Fruit fly (Drosophila melanogaster) whole organism, embryonic: ENCODE data around the gene CG5966.

Experiments
- Abd-B ChIP-seq: fragments of 200-800 bp; sonication (Bioruptor generic); optimal IDR thresholded peaks from 2 replicates; lab custom pipeline; 2018; ENCODE audit warnings: missing biosample characterization, mild to moderate bottlenecking, missing genetic modification characterization, moderate library complexity
- Atf-2 ChIP-seq: fragments of 200-800 bp; sonication (Bioruptor generic); optimal IDR thresholded peaks from 2 replicates; lab custom pipeline; 2016; ENCODE audit warnings: missing biosample characterization, missing genetic modification characterization
- Atf3 ChIP-seq: fragments of 200-800 bp; sonication (Bioruptor generic); optimal IDR thresholded peaks from 3 replicates; lab custom pipeline; 2016; ENCODE audit warnings: missing biosample characterization, missing genetic modification characterization
- CG10209 ChIP-seq: fragments of 200-800 bp; sonication (Bioruptor generic); optimal IDR thresholded peaks from 3 replicates; lab custom pipeline; 2017; ENCODE audit warnings: missing biosample characterization, mild to moderate bottlenecking, missing genetic modification characterization, missing genetic modification reagents
- CG10267 ChIP-seq: fragments of 200-800 bp; sonication (Bioruptor generic); optimal IDR thresholded peaks from 2 replicates; lab custom pipeline; 2018; ENCODE audit warnings: missing biosample characterization, mild to moderate bottlenecking, missing genetic modification characterization, moderate library complexity
- CG14014 ChIP-seq: fragments of 200-800 bp; sonication (Bioruptor generic); IDR thresholded peaks from 2 replicates; pipeline ENCODE4 v1.3.6; 2022; ENCODE audit warnings: missing biosample characterization, missing genetic modification characterization
- CG14710 ChIP-seq: fragments of 200-800 bp; sonication (Bioruptor generic); optimal IDR thresholded peaks from 3 replicates; lab custom pipeline; 2019; ENCODE audit warnings: missing biosample characterization, mild to moderate bottlenecking, missing genetic modification characterization, moderate library complexity
- CG16863 ChIP-seq: fragments of 200-800 bp; sonication (Bioruptor generic); optimal IDR thresholded peaks from 3 replicates; lab custom pipeline; 2016; ENCODE audit warnings: missing biosample characterization, missing genetic modification characterization
- CG17186 ChIP-seq: fragments of 200-800 bp; sonication (Bioruptor generic); optimal IDR thresholded peaks from 3 replicates; lab custom pipeline; 2017; ENCODE audit warnings: missing biosample characterization, missing genetic modification reagents, missing genetic modification characterization
- CG17359 ChIP-seq: fragments of 200-800 bp; sonication (Bioruptor generic); optimal IDR thresholded peaks from 3 replicates; lab custom pipeline; 2018; ENCODE audit warnings: missing biosample characterization, mild to moderate bottlenecking, missing genetic modification characterization, moderate library complexity
- CG17385 ChIP-seq: fragments of 200-800 bp; sonication (Bioruptor generic); optimal IDR thresholded peaks from 3 replicates; lab custom pipeline; 2018; ENCODE audit warnings: missing biosample characterization, mild to moderate bottlenecking, missing genetic modification characterization
- CG18262 ChIP-seq: fragments of 200-800 bp; optimal IDR thresholded peaks from 3 replicates; lab custom pipeline; 2019; ENCODE audit warnings: missing biosample characterization, mild to moderate bottlenecking, missing genetic modification characterization, moderate library complexity
- CG1832 ChIP-seq: fragments of 200-800 bp; sonication (Bioruptor generic); optimal IDR thresholded peaks from 2 replicates; lab custom pipeline; 2017; ENCODE audit warnings: missing biosample characterization, mild to moderate bottlenecking, missing genetic modification characterization, inconsistent platforms
- CG18764 ChIP-seq: fragments of 200-800 bp; sonication (Bioruptor generic); optimal IDR thresholded peaks from 3 replicates; lab custom pipeline; 2016; ENCODE audit warnings: missing biosample characterization, missing genetic modification characterization
- CG2712 ChIP-seq: fragments of 200-800 bp; optimal IDR thresholded peaks from 3 replicates; lab custom pipeline; 2019; ENCODE audit warnings: missing biosample characterization, mild to moderate bottlenecking, missing genetic modification characterization, moderate library complexity
- CG2875 ChIP-seq: fragments of 200-800 bp; sonication (Bioruptor generic); optimal IDR thresholded peaks from 2 replicates; lab custom pipeline; 2017; ENCODE audit warnings: missing biosample characterization, mild to moderate bottlenecking, missing genetic modification characterization, missing genetic modification reagents
- CG8281 ChIP-seq: fragments of 200-800 bp; sonication (Bioruptor generic); optimal IDR thresholded peaks from 2 replicates; lab custom pipeline; 2018; ENCODE audit warnings: missing biosample characterization, mild to moderate bottlenecking, missing genetic modification characterization, moderate library complexity
- CG8290 ChIP-seq, 3 experiments: fragments of 200-800 bp; sonication (Bioruptor generic); optimal IDR thresholded peaks; 2 replicates each; lab custom pipeline; 2016 to 2019; ENCODE audit warnings: missing biosample characterization in 3 of 3, missing genetic modification characterization in 3 of 3, mild to moderate bottlenecking in 2 of 3, moderate library complexity in 1 of 3
- CG8944 ChIP-seq: fragments of 200-800 bp; sonication (Bioruptor generic); optimal IDR thresholded peaks from 3 replicates; lab custom pipeline; 2016; ENCODE audit warnings: missing biosample characterization, missing genetic modification characterization
- Dbx ChIP-seq: fragments of 200-800 bp; sonication (Bioruptor generic); IDR thresholded peaks from 3 replicates; pipeline ENCODE4 v1.3.6; 2022; ENCODE audit warnings: missing biosample characterization, missing genetic modification characterization
- Dll ChIP-seq: fragments of 200-800 bp; sonication (Bioruptor generic); IDR thresholded peaks from 4 replicates; pipeline ENCODE4 v1.3.6; 2022; ENCODE audit warnings: missing biosample characterization, missing genetic modification characterization; ENCODE audit not compliant: partially characterized antibody
- Drgx ChIP-seq: fragments of 200-800 bp; sonication (Bioruptor generic); IDR thresholded peaks from 2 replicates; pipeline ENCODE4 v1.3.6; 2022; ENCODE audit warnings: missing biosample characterization, missing genetic modification characterization
- Ets65A ChIP-seq: fragments of 200-800 bp; sonication (Bioruptor generic); peaks from one replicate; lab custom pipeline; 2016; ENCODE audit warnings: missing biosample characterization, missing genetic modification characterization
- Kr ChIP-seq: fragments of 200-800 bp; sonication (Bioruptor generic); optimal IDR thresholded peaks from 2 replicates; lab custom pipeline; 2017; ENCODE audit warnings: missing biosample characterization, mild to moderate bottlenecking, missing genetic modification characterization
- Lpt ChIP-seq: fragments of >200 bp; optimal IDR thresholded peaks from 2 replicates; lab custom pipeline; 2018; ENCODE audit warnings: missing biosample characterization, missing genetic modification characterization
- Med ChIP-seq: fragments of 200-800 bp; sonication (Bioruptor generic); peaks from one replicate; lab custom pipeline; 2016; ENCODE audit warnings: missing biosample characterization, missing genetic modification characterization, mild to moderate bottlenecking, inconsistent platforms, moderate library complexity
- Mes4 ChIP-seq: fragments of 200-800 bp; sonication (Bioruptor generic); optimal IDR thresholded peaks from 2 replicates; lab custom pipeline; 2016; ENCODE audit warnings: missing biosample characterization, missing genetic modification characterization
- Nf-YC ChIP-seq: fragments of 200-800 bp; optimal IDR thresholded peaks from 3 replicates; lab custom pipeline; 2019; ENCODE audit warnings: missing biosample characterization, mild to moderate bottlenecking, missing genetic modification characterization, moderate library complexity
- Scr ChIP-seq: fragments of 200-800 bp; sonication (Bioruptor generic); IDR thresholded peaks from 2 replicates; pipeline ENCODE4 v1.3.6; 2022; ENCODE audit warnings: missing biosample characterization, missing genetic modification characterization; ENCODE audit not compliant: partially characterized antibody
- Xrp1 ChIP-seq: fragments of 200-800 bp; sonication (Bioruptor generic); IDR thresholded peaks from 2 replicates; pipeline ENCODE4 v1.3.6; 2022; ENCODE audit warnings: missing biosample characterization, missing genetic modification characterization
- ap ChIP-seq: fragments of 200-800 bp; sonication (Bioruptor generic); IDR thresholded peaks from 2 replicates; pipeline ENCODE4 v1.3.6; 2022; ENCODE audit warnings: missing biosample characterization, missing genetic modification characterization
- ase ChIP-seq: fragments of 200-800 bp; sonication (Bioruptor generic); IDR thresholded peaks from 3 replicates; pipeline ENCODE4 v1.3.6; 2022; ENCODE audit warnings: missing biosample characterization, missing genetic modification characterization
- bsh ChIP-seq, 2 experiments: fragments of 200-800 bp; sonication (Bioruptor generic); optimal IDR thresholded peaks; 2 replicates each; lab custom pipeline; 2017 to 2018; ENCODE audit warnings: mild to moderate bottlenecking in 2 of 2, missing biosample characterization in 2 of 2, missing genetic modification characterization in 2 of 2, moderate library complexity in 1 of 2
- btn ChIP-seq: fragments of 200-800 bp; sonication (Bioruptor generic); optimal IDR thresholded peaks from 2 replicates; lab custom pipeline; 2016; ENCODE audit warnings: missing biosample characterization, missing genetic modification characterization
- chif ChIP-seq, 2 experiments: fragments of 200-800 bp; sonication (Bioruptor generic); optimal IDR thresholded peaks; 3 replicates each; lab custom pipeline; 2016; ENCODE audit warnings: missing biosample characterization in 2 of 2, missing genetic modification characterization in 2 of 2
- dimm ChIP-seq: fragments of 200-800 bp; sonication (Bioruptor generic); IDR thresholded peaks from 2 replicates; pipeline ENCODE4 v1.3.6; 2022; ENCODE audit warnings: missing biosample characterization, missing genetic modification characterization
- fu2 ChIP-seq: fragments of 200-800 bp; sonication (Bioruptor generic); optimal IDR thresholded peaks from 2 replicates; lab custom pipeline; 2016; ENCODE audit warnings: missing biosample characterization, missing genetic modification characterization
- gem ChIP-seq: fragments of 200-800 bp; sonication (Bioruptor generic); optimal IDR thresholded peaks from 2 replicates; lab custom pipeline; 2019; ENCODE audit warnings: missing biosample characterization, mild to moderate bottlenecking, missing genetic modification characterization, moderate library complexity
- gt ChIP-seq: fragments of 200-800 bp; sonication (Bioruptor generic); IDR thresholded peaks from 2 replicates; pipeline ENCODE4 v1.3.6; 2022; ENCODE audit warnings: missing biosample characterization, missing genetic modification characterization
- hb ChIP-seq: fragments of 200-800 bp; sonication (Bioruptor generic); IDR thresholded peaks from 3 replicates; pipeline ENCODE4 v1.3.6; 2022; ENCODE audit warnings: missing biosample characterization, missing genetic modification characterization; ENCODE audit not compliant: partially characterized antibody
- mld ChIP-seq: fragments of 200-800 bp; sonication (Bioruptor generic); IDR thresholded peaks from 3 replicates; pipeline ENCODE4 v1.3.6; 2022; ENCODE audit warnings: missing biosample characterization, missing genetic modification characterization; ENCODE audit not compliant: partially characterized antibody
- onecut ChIP-seq: fragments of 200-800 bp; sonication (Bioruptor generic); IDR thresholded peaks from 2 replicates; pipeline ENCODE4 v1.3.6; 2022; ENCODE audit warnings: missing biosample characterization, missing genetic modification characterization
- pzg ChIP-seq: fragments of 200-800 bp; sonication (Bioruptor generic); optimal IDR thresholded peaks from 3 replicates; lab custom pipeline; 2018; ENCODE audit warnings: missing biosample characterization, mild to moderate bottlenecking, missing genetic modification characterization, moderate library complexity
- salm ChIP-seq: fragments of 200-800 bp; sonication (Bioruptor generic); optimal IDR thresholded peaks from 2 replicates; lab custom pipeline; 2018; ENCODE audit warnings: missing biosample characterization, mild to moderate bottlenecking, missing genetic modification characterization
- slou ChIP-seq: fragments of 200-800 bp; sonication (Bioruptor generic); optimal IDR thresholded peaks from 3 replicates; lab custom pipeline; 2016; ENCODE audit warnings: missing biosample characterization, missing genetic modification characterization
- vfl ChIP-seq: fragments of 200-800 bp; sonication (Bioruptor generic); optimal IDR thresholded peaks from 2 replicates; lab custom pipeline; 2016; ENCODE audit warnings: missing biosample characterization, missing genetic modification characterization
- z ChIP-seq: fragments of 200-800 bp; sonication (Bioruptor generic); IDR thresholded peaks from 3 replicates; pipeline ENCODE4 v1.3.6; 2022; ENCODE audit warnings: missing biosample characterization, missing genetic modification characterization
- zen2 ChIP-seq: fragments of 200-800 bp; sonication (Bioruptor generic); IDR thresholded peaks from 3 replicates; pipeline ENCODE4 v1.3.6; 2022; ENCODE audit warnings: missing biosample characterization, missing genetic modification characterization; ENCODE audit not compliant: partially characterized antibody

The CG5966 gene

DNA sequence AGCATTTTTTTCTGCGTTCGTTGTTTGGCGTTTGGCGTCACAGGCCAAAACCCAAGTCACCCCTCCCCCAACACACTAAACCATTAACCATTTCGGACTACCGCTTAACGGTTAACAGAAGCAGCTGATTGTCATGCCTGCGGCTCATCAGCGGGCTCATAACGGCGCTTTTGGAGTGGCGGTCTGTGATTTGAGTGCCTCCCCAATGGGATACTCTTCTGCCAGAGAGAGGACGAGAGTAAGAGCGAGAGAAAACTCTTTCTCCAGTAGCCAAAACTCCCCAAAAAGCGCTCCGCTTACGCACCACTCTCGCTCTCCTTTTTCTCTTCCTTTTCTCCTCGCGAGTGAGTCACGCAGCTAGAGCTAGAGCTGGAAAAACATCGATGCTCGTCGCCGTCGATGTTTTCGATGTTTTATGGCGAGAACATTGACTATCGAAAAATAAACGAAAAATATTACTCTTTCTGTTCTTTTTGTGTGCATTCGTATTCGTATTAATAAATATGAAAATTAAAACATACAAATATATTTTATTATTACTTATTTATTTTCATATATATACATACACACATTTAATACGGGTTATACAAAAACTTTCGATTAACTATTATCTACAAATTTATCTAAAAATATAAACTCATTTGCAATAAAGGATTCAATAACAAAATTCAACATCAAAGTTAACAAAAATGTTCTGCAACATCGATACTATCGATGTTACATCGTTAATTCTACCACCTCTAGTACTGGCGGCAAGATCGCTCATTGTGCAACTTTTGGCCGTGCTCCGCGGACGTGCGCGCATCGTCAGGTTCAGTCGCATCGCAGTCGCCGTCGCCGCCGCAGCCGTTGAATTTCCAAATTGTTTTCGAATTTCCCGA, 22.8 kb upstream of the CG5966 start, which contains the start of gene Grip (continued):
- TF ChIP-seq Dll (GFP tag; lab: Robert Waterston, UW): peak; percentile 82
- peak; percentile 62 for TF ChIP-seq gem (tag; lab: Kevin White, UChicago)
- TF ChIP-seq hb (GFP tag; lab: Robert Waterston, UW): no peak
- TF ChIP-seq zen2 (GFP tag; lab: Robert Waterston, UW): peak; percentile 25; the same call in 2 of the 3 replicates
- TF ChIP-seq ap (GFP tag; lab: Robert Waterston, UW): no peak
- peak; percentile 71 for TF ChIP-seq Med (GFP tag; lab: Kevin White, UChicago)
- TF ChIP-seq slou (GFP tag; lab: Kevin White, UChicago): peak; percentile 1
- no peak for TF ChIP-seq Atf-2 (GFP tag; lab: Kevin White, UChicago)
- TF ChIP-seq CG8281 (tag; lab: Kevin White, UChicago): no peak
- no peak for TF ChIP-seq Dbx (GFP tag; lab: Robert Waterston, UW)
- TF ChIP-seq Mes4 (GFP tag; lab: Kevin White, UChicago): no peak
- TF ChIP-seq Abd-B (GFP tag; lab: Kevin White, UChicago): peak; percentile 1
- peak; percentile 71 for TF ChIP-seq CG2712 (tag; lab: Kevin White, UChicago)
- TF ChIP-seq chif (GFP tag; optimal IDR thresholded peaks at IDR 0.05; lab: Kevin White, UChicago): no peak
- TF ChIP-seq Lpt (GFP tag; lab: Kevin White, UChicago): no peak
- TF ChIP-seq fu2: no peak
- TF ChIP-seq CG17186 (GFP tag; lab: Kevin White, UChicago): no peak
- no peak for TF ChIP-seq CG1832
- TF ChIP-seq ase: no peak
- no peak for TF ChIP-seq CG16863 (GFP tag; lab: Kevin White, UChicago)
- TF ChIP-seq CG17385 (GFP tag; lab: Kevin White, UChicago): peak; percentile 19
- TF ChIP-seq btn (GFP tag; lab: Kevin White, UChicago): no peak
- peak; percentile 76 for TF ChIP-seq CG18262 (tag; lab: Kevin White, UChicago)
- TF ChIP-seq CG14014 (GFP tag; lab: Robert Waterston, UW): no peak
- TF ChIP-seq mld (GFP tag; lab: Robert Waterston, UW): peak; percentile 62; the same call in 2 of the 3 replicates
- TF ChIP-seq CG17359 (tag; lab: Kevin White, UChicago): peak; percentile 16
- TF ChIP-seq Scr (GFP tag; lab: Robert Waterston, UW): peak; percentile 72
- peak; percentile 12 for TF ChIP-seq Nf-YC
- peak; percentile 26 for TF ChIP-seq CG10209 (GFP tag; lab: Kevin White, UChicago)
- no peak for TF ChIP-seq CG18764
- TF ChIP-seq Drgx (GFP tag; lab: Robert Waterston, UW): 0 out of 2 replicates have a peak, but pooled peaks have one; percentile 6
- TF ChIP-seq salm (tag; lab: Kevin White, UChicago): no peak
- no peak for TF ChIP-seq dimm (GFP tag; lab: Robert Waterston, UW)
- peak in 1 of 2 experiments; percentile 38 for TF ChIP-seq bsh (GFP tag; optimal IDR thresholded peaks at IDR 0.05; lab: Kevin White, UChicago)
- TF ChIP-seq Kr (GFP tag; lab: Kevin White, UChicago): no peak
- TF ChIP-seq CG8944: no peak
- TF ChIP-seq z (GFP tag; lab: Robert Waterston, UW): peak; percentile 83
- no peak for TF ChIP-seq gt (GFP tag; lab: Robert Waterston, UW)
- TF ChIP-seq CG10267: peak; percentile 52
- no peak for TF ChIP-seq pzg
- peak; percentile 30; the same call in 1 of the 2 replicates for TF ChIP-seq Xrp1 (GFP tag; lab: Robert Waterston, UW)
- no peak for TF ChIP-seq onecut (GFP tag; lab: Robert Waterston, UW)
- TF ChIP-seq Ets65A (GFP tag; lab: Kevin White, UChicago): peak; percentile 52
- no peak for TF ChIP-seq vfl
- TF ChIP-seq CG8290 (GFP tag; optimal IDR thresholded peaks at IDR 0.05; lab: Kevin White, UChicago): peak; percentile 64
- peak in 1 of 2 experiments; percentile 30 for TF ChIP-seq CG8290 (tag; optimal IDR thresholded peaks at IDR 0.05; lab: Kevin White, UChicago)
- TF ChIP-seq Atf3 (GFP tag; lab: Kevin White, UChicago): no peak
- no peak for TF ChIP-seq CG2875 (GFP tag; lab: Kevin White, UChicago)
- peak; percentile 71 for TF ChIP-seq CG14710 (tag; lab: Kevin White, UChicago)
